Worm (Caenorhabditis elegans): ENCODE data around the gene srh-204.
A peak's percentile ranks its signal among the peaks of the same experiment; 100 is the strongest.
"Not testable (repeated sequence)": the region's sequence is repeated elsewhere in the genome, so short reads cannot be mapped to it uniquely, and the experiment has no call there.

srh-204 gene

DNA sequence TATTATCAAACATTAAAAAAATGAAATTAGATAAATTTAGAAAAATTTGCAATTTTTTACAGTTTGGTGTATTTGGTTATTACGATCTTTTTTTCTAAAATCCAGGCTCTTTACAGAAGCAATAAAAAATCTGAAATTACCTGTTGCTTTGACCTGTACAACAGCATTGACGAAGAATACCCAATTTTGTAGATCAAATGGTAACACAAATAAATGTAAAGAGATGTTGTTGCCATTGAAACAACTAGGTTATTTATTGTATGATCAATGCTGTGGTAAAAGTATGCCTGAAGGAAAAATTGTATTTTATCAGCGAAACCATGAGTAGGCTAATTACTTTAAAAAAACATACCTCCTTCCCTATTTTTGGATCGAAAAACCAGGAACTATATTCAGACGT, 1.4 kb upstream of the srh-204 start:
- TF ChIP-seq lin-15B (tag; optimal IDR thresholded peaks at IDR 0.05) (no peak), unc-62 (GFP tag; optimal IDR thresholded peaks at IDR 0.05) (no peak), jun-1 (tag; optimal IDR thresholded peaks at IDR 0.05) (no peak), eor-1 (tag; optimal IDR thresholded peaks at IDR 0.05) (no peak), nhr-237 (tag; optimal IDR thresholded peaks at IDR 0.05) (no peak), nhr-43 (tag; optimal IDR thresholded peaks at IDR 0.05; ENCODE audit: poor library complexity, severe bottlenecking) (no peak), unc-39 (tag; optimal IDR thresholded peaks at IDR 0.05) (no peak), ZK546.5 (tag; optimal IDR thresholded peaks at IDR 0.05) (no peak), ztf-4 (tag; optimal IDR thresholded peaks at IDR 0.05) (no peak), elt-2 (tag; optimal IDR thresholded peaks at IDR 0.05) (no peak), ceh-28 (tag; optimal IDR thresholded peaks at IDR 0.05) (no peak), zag-1 (tag; optimal IDR thresholded peaks at IDR 0.05) (no peak), ceh-9 (tag; optimal IDR thresholded peaks at IDR 0.05) (no peak), mdl-1 (tag; optimal IDR thresholded peaks at IDR 0.05) (no peak), pqm-1 (tag; optimal IDR thresholded peaks at IDR 0.05) (no peak), skn-1 (tag; optimal IDR thresholded peaks at IDR 0.05) (no peak), fkh-10 (GFP tag; optimal IDR thresholded peaks at IDR 0.05) (no peak), elt-3 (tag; optimal IDR thresholded peaks at IDR 0.05) (no peak)

DNA sequence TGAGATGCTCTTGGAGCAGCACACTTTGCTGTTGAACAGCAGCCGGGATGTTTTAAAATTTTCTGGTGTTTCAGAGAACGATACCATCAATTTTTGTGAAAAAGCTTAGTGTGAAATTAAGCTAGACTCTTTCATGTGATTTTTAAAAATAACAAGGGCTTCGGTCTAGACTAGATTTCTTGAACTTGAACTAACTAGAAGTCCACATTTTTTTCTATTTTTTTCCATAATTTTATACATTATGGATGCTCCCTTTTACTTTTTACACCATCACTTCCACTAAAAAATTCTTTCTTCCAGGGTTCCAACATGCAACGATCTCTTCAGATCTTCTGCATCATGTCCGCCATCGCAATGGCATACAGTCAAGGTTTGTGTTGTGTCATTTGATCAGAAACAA, 4.1 kb downstream of the srh-204 start, which contains the start of gene nlp-13:
nlp-13 (plus strand) TSS at position 301 of the 400 bp plus-strand sequence.
- TF ChIP-seq nhr-76 (tag; optimal IDR thresholded peaks at IDR 0.05): no peak
- TF ChIP-seq ceh-16 (tag; optimal IDR thresholded peaks at IDR 0.05): no peak
- no peak for TF ChIP-seq aly-2 (tag; optimal IDR thresholded peaks at IDR 0.05)
- no peak for TF ChIP-seq unc-39 (tag; optimal IDR thresholded peaks at IDR 0.05)

DNA sequence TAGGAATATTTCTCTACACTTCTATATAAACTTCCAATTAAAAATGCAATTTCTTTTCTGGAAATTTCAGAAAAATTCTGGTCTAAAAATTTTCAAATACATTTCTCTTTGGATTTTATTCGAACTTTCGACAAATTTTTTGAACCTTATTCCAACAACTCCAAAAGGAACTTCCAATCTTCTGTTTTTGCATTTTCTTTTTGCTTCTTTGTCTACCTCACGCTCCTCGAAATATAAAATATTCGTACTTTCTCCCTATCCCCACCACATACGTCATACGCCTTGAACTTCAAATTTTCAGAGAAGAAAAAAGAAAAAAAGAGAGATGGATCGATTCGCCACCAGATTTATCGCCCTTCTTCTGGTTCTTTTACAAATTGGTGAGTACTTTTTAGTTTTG, 20.9 kb downstream of the srh-204 start, which contains the start of gene nlp-9:
nlp-9 (plus strand) TSS at position 301 of the 400 bp plus-strand sequence.
- TF ChIP-seq fkh-10 (GFP tag; optimal IDR thresholded peaks at IDR 0.05) (no peak), ceh-9 (tag; optimal IDR thresholded peaks at IDR 0.05) (no peak), nhr-67 (tag; optimal IDR thresholded peaks at IDR 0.05) (no peak), ZK546.5 (tag; optimal IDR thresholded peaks at IDR 0.05) (no peak), zag-1 (tag; optimal IDR thresholded peaks at IDR 0.05) (no peak), nhr-237 (tag; optimal IDR thresholded peaks at IDR 0.05) (no peak), nhr-11 (tag; optimal IDR thresholded peaks at IDR 0.05) (no peak)

DNA sequence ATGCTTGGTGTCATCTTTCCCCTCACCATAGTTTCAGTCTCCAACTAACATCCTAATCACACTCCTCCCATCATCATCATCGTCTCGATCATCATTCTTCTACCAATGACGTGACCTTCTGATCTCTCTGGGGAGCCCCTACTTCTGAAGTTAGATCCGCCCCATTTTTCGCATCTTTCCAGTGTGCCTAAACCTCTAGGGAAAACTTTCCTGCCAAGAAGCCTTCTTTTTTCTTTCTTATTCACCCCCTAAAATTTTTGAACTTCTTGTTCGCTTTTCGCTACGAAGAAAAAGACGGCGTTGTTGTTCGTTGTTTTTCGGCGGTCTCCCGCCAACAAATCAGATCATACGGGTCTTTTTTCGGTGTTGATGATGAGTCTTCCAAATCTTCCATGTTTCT, 21.9 kb downstream of the srh-204 start:
- TF ChIP-seq lin-39 (tag; optimal IDR thresholded peaks at IDR 0.05) (peak; percentile 24), nhr-67 (tag; optimal IDR thresholded peaks at IDR 0.05) (no peak), elt-1 (tag; optimal IDR thresholded peaks at IDR 0.05) (peak; percentile 46), zag-1 (tag; optimal IDR thresholded peaks at IDR 0.05) (no peak), mml-1 (tag; optimal IDR thresholded peaks at IDR 0.05) (no peak), R02D3.7 (tag; optimal IDR thresholded peaks at IDR 0.05) (no peak), nfya-1 (tag; optimal IDR thresholded peaks at IDR 0.05; ENCODE audit: insufficient read depth) (peak; percentile 10), lsy-12 (tag; optimal IDR thresholded peaks at IDR 0.05) (no peak)

DNA sequence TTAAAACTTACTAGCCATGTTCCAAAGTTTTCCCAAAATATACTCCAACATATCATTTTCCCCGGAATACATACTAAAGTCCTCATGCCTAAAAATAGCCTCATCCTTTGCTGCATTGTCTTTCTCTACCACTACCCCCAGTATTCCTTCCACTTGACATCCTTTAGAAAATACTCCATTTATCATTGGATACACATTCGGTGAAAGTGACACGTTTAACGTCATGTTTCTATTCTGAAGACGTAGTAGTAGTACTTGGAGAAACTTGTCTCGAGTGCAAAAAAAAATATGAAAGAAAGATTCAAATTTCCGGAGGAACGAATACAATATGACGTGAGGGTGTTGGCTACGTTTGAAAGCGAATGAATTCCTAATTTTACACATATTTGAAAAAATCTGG, 23.3 kb downstream of the srh-204 start:
- TF ChIP-seq lin-15B (tag; optimal IDR thresholded peaks at IDR 0.05): no peak
- no peak for TF ChIP-seq lsy-12 (tag; optimal IDR thresholded peaks at IDR 0.05)
- TF ChIP-seq mml-1 (tag; optimal IDR thresholded peaks at IDR 0.05): no peak
- TF ChIP-seq ama-1 (optimal IDR thresholded peaks at IDR 0.05): no peak
- no peak for TF ChIP-seq nfya-1 (tag; optimal IDR thresholded peaks at IDR 0.05; ENCODE audit: insufficient read depth)
- no peak for TF ChIP-seq zag-1 (tag; optimal IDR thresholded peaks at IDR 0.05)

DNA sequence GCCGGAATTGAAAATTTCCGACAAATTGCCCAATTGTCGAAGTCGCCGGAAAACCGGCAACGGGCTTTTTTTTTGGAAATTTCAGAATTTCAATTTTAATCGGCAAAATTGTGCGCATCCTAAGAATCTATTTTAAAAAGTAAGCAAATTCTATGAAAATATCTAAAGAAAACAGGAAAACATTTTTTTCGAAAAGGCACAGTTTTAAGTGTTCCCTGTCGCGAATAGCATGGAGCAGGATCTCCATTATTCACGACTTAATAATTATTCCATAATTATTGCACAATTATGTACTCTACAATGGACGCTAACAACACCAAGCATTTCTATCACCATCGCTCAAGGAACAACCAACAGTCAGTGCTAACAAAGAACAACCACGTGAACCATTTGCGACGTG, 24.3 kb downstream of the srh-204 start, which contains the start of gene H43I07.4:
H43I07.4 (plus strand) TSS at position 301 of the 400 bp plus-strand sequence.
- TF ChIP-seq aly-2, nhr-67, tbx-2 (tag; optimal IDR thresholded peaks at IDR 0.05): not testable (repeated sequence)

All from whole organism, L3 larva.